Worm (Caenorhabditis elegans) whole organism, young adult: Measurements from ENCODE around the gene R02C2.1.

ENCODE experiments used
- lir-1 ChIP-seq: fragments of 200-800 bp; sonication (Bioruptor generic); conservative IDR thresholded peaks from 2 replicates; pipeline ENCODE4 v1.3.6; 2022; ENCODE audit warnings: missing genetic modification reagents, missing genetic modification characterization, missing compliant biosample characterization
- madf-10 ChIP-seq: sonication (generic microtip); optimal IDR thresholded peaks from 2 replicates; lab custom pipeline; 2016; ENCODE audit warnings: mild to moderate bottlenecking, missing genetic modification characterization, missing compliant biosample characterization
- nhr-27 ChIP-seq: fragments of 200-800 bp; sonication (Bioruptor generic); optimal IDR thresholded peaks from 2 replicates; lab custom pipeline; 2018; ENCODE audit warnings: mild to moderate bottlenecking, missing genetic modification characterization, moderate library complexity, missing compliant biosample characterization
- sptf-2 ChIP-seq: fragments of 200-800 bp; sonication (Bioruptor generic); optimal IDR thresholded peaks from 2 replicates; lab custom pipeline; 2018; ENCODE audit warnings: mild to moderate bottlenecking, missing genetic modification characterization, missing compliant biosample characterization
- unc-62 ChIP-seq: fragments of 150-350 bp; optimal IDR thresholded peaks from 2 replicates; lab custom pipeline; 2014; ENCODE audit warnings: missing biosample characterization, missing genetic modification reagents, missing genetic modification characterization

DNA sequence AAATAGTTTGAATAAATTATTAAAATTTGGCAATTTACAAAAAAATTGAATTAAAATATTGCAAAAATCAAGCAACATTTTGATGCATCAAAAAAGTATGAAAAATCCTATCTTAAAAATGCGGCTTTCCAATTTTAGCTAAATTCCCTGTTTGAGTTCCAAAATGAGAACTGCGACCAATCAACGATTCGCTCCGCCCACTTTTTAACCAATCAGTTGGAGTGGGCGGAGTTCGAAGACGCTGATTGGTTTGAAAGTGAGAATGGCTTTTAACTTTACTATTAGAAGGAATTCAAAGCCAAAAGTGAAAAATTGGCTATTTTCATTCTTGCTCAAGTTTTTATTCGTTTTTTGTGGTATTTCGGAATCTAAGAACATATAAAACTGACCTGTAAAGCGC, 9.6 kb upstream of the R02C2.1 start:
- TF ChIP-seq nhr-27 (tag; lab: Kevin White, UChicago) (no peak), unc-62 (GFP tag; lab: Kevin White, UChicago) (no peak), madf-10 (tag; lab: Kevin White, UChicago) (no peak), lir-1 (GFP tag; lab: Robert Waterston, UW) (no peak), sptf-2 (GFP tag; lab: Kevin White, UChicago) (no peak)
